Fruit fly (Drosophila melanogaster) whole organism, embryonic: ENCODE measurements around the gene AIMP2.
A peak's percentile ranks its signal among the peaks of the same experiment; 100 is the strongest.

Experiments used
- Atf-2 ChIP-seq: fragments of 200-800 bp; sonication (Bioruptor generic); optimal IDR thresholded peaks from 2 replicates; lab custom pipeline; 2016; ENCODE audit warnings: missing biosample characterization, missing genetic modification characterization
- Bgb ChIP-seq: fragments of 200-800 bp; sonication (Bioruptor generic); IDR thresholded peaks from 2 replicates; pipeline ENCODE4 v1.3.6; 2022; ENCODE audit warnings: missing biosample characterization, missing genetic modification characterization; ENCODE audit not compliant: partially characterized antibody
- CG12659 ChIP-seq: fragments of 200-800 bp; sonication (Bioruptor generic); optimal IDR thresholded peaks from 3 replicates; lab custom pipeline; 2017; ENCODE audit warnings: mild to moderate bottlenecking, missing biosample characterization, missing genetic modification reagents, missing genetic modification characterization
- CG15514 ChIP-seq: fragments of 200-800 bp; sonication (Bioruptor generic); optimal IDR thresholded peaks from 3 replicates; lab custom pipeline; 2017; ENCODE audit warnings: missing biosample characterization, missing genetic modification characterization, mild to moderate bottlenecking, moderate library complexity, missing genetic modification reagents
- CG2116 ChIP-seq: fragments of 200-800 bp; sonication (Bioruptor generic); optimal IDR thresholded peaks from 3 replicates; lab custom pipeline; 2018; ENCODE audit warnings: missing biosample characterization, mild to moderate bottlenecking, missing genetic modification characterization
- CG30020 ChIP-seq: fragments of 200-800 bp; optimal IDR thresholded peaks from 2 replicates; lab custom pipeline; 2019; ENCODE audit warnings: missing biosample characterization, mild to moderate bottlenecking, missing genetic modification characterization, moderate library complexity
- CG34224 ChIP-seq: fragments of 200-800 bp; sonication (Bioruptor generic); IDR thresholded peaks from 3 replicates; pipeline ENCODE4 v1.3.6; 2022; ENCODE audit warnings: missing biosample characterization, missing genetic modification characterization; ENCODE audit not compliant: partially characterized antibody
- CG4617 ChIP-seq: fragments of 200-800 bp; sonication (Bioruptor generic); optimal IDR thresholded peaks from 3 replicates; lab custom pipeline; 2016; ENCODE audit warnings: missing biosample characterization, missing genetic modification characterization, borderline replicate concordance
- CG4730 ChIP-seq: fragments of 200-800 bp; sonication (Bioruptor generic); IDR thresholded peaks from 2 replicates; pipeline ENCODE4 v1.3.6; 2022; ENCODE audit warnings: missing biosample characterization, missing genetic modification characterization
- CG6689 ChIP-seq: fragments of 200-800 bp; sonication (Bioruptor generic); IDR thresholded peaks from 2 replicates; pipeline ENCODE4 v1.3.6; 2022; ENCODE audit warnings: missing biosample characterization, missing genetic modification characterization
- CG6791 ChIP-seq: fragments of 200-800 bp; sonication (Bioruptor generic); IDR thresholded peaks from 3 replicates; pipeline ENCODE4 v1.3.6; 2022; ENCODE audit warnings: missing biosample characterization, missing genetic modification characterization; ENCODE audit not compliant: partially characterized antibody
- CG8290 ChIP-seq, 3 experiments: fragments of 200-800 bp; sonication (Bioruptor generic); optimal IDR thresholded peaks; 2 replicates each; lab custom pipeline; 2016 to 2019; ENCODE audit warnings: missing biosample characterization in 3 of 3, missing genetic modification characterization in 3 of 3, mild to moderate bottlenecking in 2 of 3, moderate library complexity in 1 of 3
- CG8944 ChIP-seq: fragments of 200-800 bp; sonication (Bioruptor generic); optimal IDR thresholded peaks from 3 replicates; lab custom pipeline; 2016; ENCODE audit warnings: missing biosample characterization, missing genetic modification characterization
- CG9797 ChIP-seq: fragments of 200-800 bp; sonication (Bioruptor generic); optimal IDR thresholded peaks from 3 replicates; lab custom pipeline; 2018; ENCODE audit warnings: missing biosample characterization, mild to moderate bottlenecking, missing genetic modification characterization
- Dll ChIP-seq: fragments of 200-800 bp; sonication (Bioruptor generic); IDR thresholded peaks from 4 replicates; pipeline ENCODE4 v1.3.6; 2022; ENCODE audit warnings: missing biosample characterization, missing genetic modification characterization; ENCODE audit not compliant: partially characterized antibody
- Doc3 ChIP-seq: fragments of 200-800 bp; sonication (Bioruptor generic); IDR thresholded peaks from 3 replicates; pipeline ENCODE4 v1.3.6; 2022; ENCODE audit warnings: missing biosample characterization, missing genetic modification characterization; ENCODE audit not compliant: partially characterized antibody
- E2f2 ChIP-seq: fragments of 200-800 bp; sonication (Bioruptor generic); IDR thresholded peaks from 2 replicates; pipeline ENCODE4 v1.3.6; 2022; ENCODE audit warnings: missing biosample characterization, missing genetic modification characterization
- ERR ChIP-seq: fragments of 200-800 bp; sonication (Bioruptor generic); optimal IDR thresholded peaks from 2 replicates; lab custom pipeline; 2016; ENCODE audit warnings: missing biosample characterization, missing genetic modification characterization
- HLH4C ChIP-seq: fragments of 200-800 bp; sonication (Bioruptor generic); IDR thresholded peaks from 3 replicates; pipeline ENCODE4 v1.3.6; 2022; ENCODE audit warnings: missing biosample characterization, missing genetic modification characterization; ENCODE audit not compliant: partially characterized antibody
- HmgZ ChIP-seq: fragments of 200-800 bp; sonication (Bioruptor generic); optimal IDR thresholded peaks from 2 replicates; lab custom pipeline; 2018; ENCODE audit warnings: missing biosample characterization, mild to moderate bottlenecking, missing genetic modification characterization
- Jarid2 ChIP-seq: fragments of 200-800 bp; sonication (Bioruptor generic); optimal IDR thresholded peaks from 3 replicates; lab custom pipeline; 2017; ENCODE audit warnings: mild to moderate bottlenecking, missing biosample characterization, missing genetic modification reagents, missing genetic modification characterization
- MBD-R2 ChIP-seq: fragments of 200-800 bp; sonication (Bioruptor generic); IDR thresholded peaks from 2 replicates; pipeline ENCODE4 v1.3.6; 2022; ENCODE audit warnings: missing biosample characterization, missing genetic modification characterization
- MESR4 ChIP-seq: fragments of 200-800 bp; sonication (Bioruptor generic); optimal IDR thresholded peaks from 2 replicates; lab custom pipeline; 2018; ENCODE audit warnings: missing biosample characterization, mild to moderate bottlenecking, missing genetic modification characterization, moderate library complexity
- NC2β ChIP-seq: fragments of 200-800 bp; sonication (Bioruptor generic); optimal IDR thresholded peaks from 2 replicates; lab custom pipeline; 2016; ENCODE audit warnings: missing biosample characterization, missing genetic modification characterization
- Nf-YC ChIP-seq: fragments of 200-800 bp; optimal IDR thresholded peaks from 3 replicates; lab custom pipeline; 2019; ENCODE audit warnings: missing biosample characterization, mild to moderate bottlenecking, missing genetic modification characterization, moderate library complexity
- Opbp ChIP-seq: fragments of 200-800 bp; sonication (Bioruptor generic); IDR thresholded peaks from 3 replicates; pipeline ENCODE4 v1.3.6; 2022; ENCODE audit warnings: missing biosample characterization, missing genetic modification characterization; ENCODE audit not compliant: partially characterized antibody
- Sry-δ ChIP-seq: fragments of 200-800 bp; sonication (Bioruptor generic); optimal IDR thresholded peaks from 2 replicates; lab custom pipeline; 2016; ENCODE audit warnings: missing biosample characterization, missing genetic modification characterization
- Tbp ChIP-seq: fragments of >200 bp; optimal IDR thresholded peaks from 2 replicates; lab custom pipeline; 2018; ENCODE audit warnings: missing biosample characterization, missing genetic modification characterization
- Xbp1 ChIP-seq: fragments of 200-800 bp; sonication (Bioruptor generic); optimal IDR thresholded peaks from 3 replicates; lab custom pipeline; 2016; ENCODE audit warnings: missing biosample characterization, mild to moderate bottlenecking, missing genetic modification characterization
- bbx ChIP-seq: fragments of 200-800 bp; sonication (Bioruptor generic); IDR thresholded peaks from 2 replicates; pipeline ENCODE4 v1.3.6; 2022; ENCODE audit warnings: missing biosample characterization, missing genetic modification characterization; ENCODE audit not compliant: partially characterized antibody
- chn ChIP-seq: fragments of 200-800 bp; sonication (Bioruptor generic); optimal IDR thresholded peaks from 2 replicates; lab custom pipeline; 2016; ENCODE audit warnings: missing biosample characterization, missing genetic modification characterization
- gem ChIP-seq: fragments of 200-800 bp; sonication (Bioruptor generic); optimal IDR thresholded peaks from 2 replicates; lab custom pipeline; 2019; ENCODE audit warnings: missing biosample characterization, mild to moderate bottlenecking, missing genetic modification characterization, moderate library complexity
- gfzf ChIP-seq: fragments of 200-800 bp; sonication (Bioruptor generic); optimal IDR thresholded peaks from 2 replicates; lab custom pipeline; 2016; ENCODE audit warnings: missing biosample characterization, mild to moderate bottlenecking, missing genetic modification characterization, moderate library complexity
- grau ChIP-seq: fragments of 200-800 bp; optimal IDR thresholded peaks from 3 replicates; lab custom pipeline; 2019; ENCODE audit warnings: missing biosample characterization, mild to moderate bottlenecking, missing genetic modification characterization, moderate library complexity
- gsb ChIP-seq: fragments of 200-800 bp; sonication (Bioruptor generic); IDR thresholded peaks from 2 replicates; pipeline ENCODE4 v1.3.6; 2022; ENCODE audit warnings: missing biosample characterization, missing genetic modification characterization
- hbn ChIP-seq: fragments of 200-800 bp; sonication (Bioruptor generic); IDR thresholded peaks from 2 replicates; pipeline ENCODE4 v1.3.6; 2022; ENCODE audit warnings: missing biosample characterization, missing genetic modification characterization; ENCODE audit not compliant: partially characterized antibody
- her ChIP-seq: fragments of 200-800 bp; sonication (Bioruptor generic); optimal IDR thresholded peaks from 2 replicates; lab custom pipeline; 2016; ENCODE audit warnings: missing biosample characterization, missing genetic modification characterization
- ind ChIP-seq: fragments of 200-800 bp; sonication (Bioruptor generic); optimal IDR thresholded peaks from 3 replicates; lab custom pipeline; 2016; ENCODE audit warnings: missing biosample characterization, missing genetic modification characterization
- nerfin-1 ChIP-seq: fragments of 200-800 bp; sonication (Bioruptor generic); optimal IDR thresholded peaks from 3 replicates; lab custom pipeline; 2019; ENCODE audit warnings: missing biosample characterization, mild to moderate bottlenecking, missing genetic modification characterization, moderate library complexity
- nmo ChIP-seq: fragments of 200-800 bp; sonication (Bioruptor generic); optimal IDR thresholded peaks from 2 replicates; lab custom pipeline; 2018; ENCODE audit warnings: missing biosample characterization, mild to moderate bottlenecking, missing genetic modification characterization, moderate library complexity
- phol ChIP-seq: fragments of 200-800 bp; sonication (Bioruptor generic); optimal IDR thresholded peaks from 3 replicates; lab custom pipeline; 2018; ENCODE audit warnings: missing biosample characterization, mild to moderate bottlenecking, missing genetic modification characterization, moderate library complexity
- run ChIP-seq: fragments of 200-800 bp; sonication (Bioruptor generic); optimal IDR thresholded peaks from 3 replicates; lab custom pipeline; 2018; ENCODE audit warnings: missing biosample characterization, mild to moderate bottlenecking, missing genetic modification characterization
- slbo ChIP-seq: fragments of 200-800 bp; sonication (Bioruptor generic); IDR thresholded peaks from 2 replicates; pipeline ENCODE4 v1.3.6; 2022; ENCODE audit warnings: missing biosample characterization, missing genetic modification characterization
- tll ChIP-seq, 2 experiments: fragments of 200-800 bp in 1 of 2; fragments of >200 bp in 1 of 2; sonication (Bioruptor generic) in 1 of 2; optimal IDR thresholded peaks; 2 replicates each; lab custom pipeline; 2017 to 2019; ENCODE audit warnings: missing biosample characterization in 2 of 2, missing genetic modification characterization in 2 of 2, mild to moderate bottlenecking in 1 of 2, moderate library complexity in 1 of 2
- unc-4 ChIP-seq: fragments of 200-800 bp; sonication (Bioruptor generic); IDR thresholded peaks from 2 replicates; pipeline ENCODE4 v1.3.6; 2022; ENCODE audit warnings: missing biosample characterization, missing genetic modification characterization; ENCODE audit not compliant: partially characterized antibody
- vfl ChIP-seq: fragments of 200-800 bp; sonication (Bioruptor generic); optimal IDR thresholded peaks from 2 replicates; lab custom pipeline; 2016; ENCODE audit warnings: missing biosample characterization, missing genetic modification characterization
- zfh2 ChIP-seq: fragments of 200-800 bp; sonication (Bioruptor generic); optimal IDR thresholded peaks from 2 replicates; lab custom pipeline; 2016; ENCODE audit warnings: missing biosample characterization, missing genetic modification characterization

The AIMP2 gene

dm6 chr3L:15565829-15566433, 17.5 kb upstream of the AIMP2 start, which contains the start of gene dop (continued):
- TF ChIP-seq zfh2 (GFP tag; lab: Kevin White, UChicago) (peak; percentile 44), gsb (no peak), CG6791 (GFP tag; lab: Robert Waterston, UW) (peak; percentile 52; the same call in 2 of the 3 replicates), bbx (GFP tag; lab: Robert Waterston, UW) (peak; percentile 15; the same call in 1 of the 2 replicates), MESR4 (GFP tag; lab: Kevin White, UChicago) (peak; percentile 84), CG30020 (tag; lab: Kevin White, UChicago) (peak; percentile 40), slbo (peak; percentile 34; the same call in 1 of the 2 replicates), phol (tag; lab: Kevin White, UChicago) (peak; percentile 43), grau (tag; lab: Kevin White, UChicago) (peak; percentile 2), CG4617 (GFP tag; lab: Kevin White, UChicago) (peak; percentile 59), CG34224 (peak; percentile 58), CG4730 (GFP tag; lab: Robert Waterston, UW) (no peak), nmo (peak; percentile 30), Doc3 (GFP tag; lab: Robert Waterston, UW) (peak; percentile 37; the same call in 1 of the 3 replicates), tll (GFP tag; optimal IDR thresholded peaks at IDR 0.05; lab: Kevin White, UChicago) (no peak), CG6689 (GFP tag; lab: Robert Waterston, UW) (no peak), her (peak; percentile 35), unc-4 (GFP tag; lab: Robert Waterston, UW) (peak; percentile 70), E2f2 (peak; percentile 88), ind (GFP tag; lab: Kevin White, UChicago) (peak; percentile 12), HLH4C (peak; percentile 60), chn (GFP tag; lab: Kevin White, UChicago) (peak; percentile 14), CG8944 (GFP tag; lab: Kevin White, UChicago) (peak; percentile 10), ERR (peak; percentile 39), HmgZ (peak; percentile 15), Bgb (GFP tag; lab: Robert Waterston, UW) (peak; percentile 64; the same call in 1 of the 2 replicates), CG2116 (peak; percentile 81), Xbp1 (GFP tag; lab: Kevin White, UChicago) (peak; percentile 25), MBD-R2 (GFP tag; lab: Robert Waterston, UW) (peak; percentile 24; the same call in 1 of the 2 replicates), gem (tag; lab: Kevin White, UChicago) (peak; percentile 33), hbn (GFP tag; lab: Robert Waterston, UW) (peak; percentile 54; the same call in 1 of the 2 replicates), CG9797 (peak; percentile 92), run (tag; lab: Kevin White, UChicago) (no peak), CG15514 (GFP tag; lab: Kevin White, UChicago) (peak; percentile 61), Jarid2 (GFP tag; lab: Kevin White, UChicago) (peak; percentile 13), Tbp (no peak), Nf-YC (tag; lab: Kevin White, UChicago) (no peak), Dll (GFP tag; lab: Robert Waterston, UW) (peak; percentile 72), gfzf (GFP tag; lab: Kevin White, UChicago) (peak; percentile 72), CG12659 (GFP tag; lab: Kevin White, UChicago) (peak; percentile 34), Sry-δ (GFP tag; lab: Kevin White, UChicago) (peak; percentile 95), nerfin-1 (no peak), Atf-2 (peak; percentile 3), Opbp (GFP tag; lab: Robert Waterston, UW) (peak; percentile 50; the same call in 1 of the 3 replicates), vfl (GFP tag; lab: Kevin White, UChicago) (peak; percentile 7), CG8290 (GFP tag; optimal IDR thresholded peaks at IDR 0.05; lab: Kevin White, UChicago) (peak; percentile 3), CG8290 (tag; optimal IDR thresholded peaks at IDR 0.05; lab: Kevin White, UChicago) (peak in 1 of 2 experiments; percentile 40), NC2β (peak; percentile 13)
